Fruit fly (Drosophila melanogaster) ovary, adult (tissue): ENCODE measurements around the gene RhoGAP93B.

Experiments used
- CG17801 ChIP-seq: fragments of 200-800 bp; optimal IDR thresholded peaks from 2 replicates; lab custom pipeline; 2019; ENCODE audit warnings: missing biosample characterization, mild to moderate bottlenecking, missing genetic modification characterization, moderate library complexity; ENCODE audit not compliant: partially characterized antibody

The RhoGAP93B gene

dm6 chr3R:21064000-21064924 lies 33.4 kb downstream of the RhoGAP93B start, which contains the start of gene Cortactin:
Cortactin (minus strand) TSS chr3R:21064471.
- TF ChIP-seq CG17801 (GFP tag; lab: Kevin White, UChicago), result no peak

dm6 chr3R:21063433-21063832 lies 34.2 kb downstream of the RhoGAP93B start:
- no peak for TF ChIP-seq CG17801 (GFP tag; lab: Kevin White, UChicago)

- TF ChIP-seq CG17801 (GFP tag; lab: Kevin White, UChicago), result peak; percentile 12
Measured at dm6 chr3R:21060430-21061245, 37.0 kb downstream of the RhoGAP93B start, which contains the start of gene Mvl. Mvl (minus strand) TSS chr3R:21060800.

dm6 chr3R:21059486-21060356 lies 37.9 kb downstream of the RhoGAP93B start:
- TF ChIP-seq CG17801 (GFP tag; lab: Kevin White, UChicago), result no peak

- TF ChIP-seq CG17801 (GFP tag; lab: Kevin White, UChicago), result no peak
Measured at dm6 chr3R:21057519-21057918, 40.1 kb downstream of the RhoGAP93B start.

dm6 chr3R:21050875-21051274 lies 46.8 kb downstream of the RhoGAP93B start, which contains the start of gene Jhbp15:
Jhbp15 (minus strand) TSS chr3R:21050975.
- no peak for TF ChIP-seq CG17801 (GFP tag; lab: Kevin White, UChicago)

dm6 chr3R:21048729-21049128 lies 48.9 kb downstream of the RhoGAP93B start, which contains the start of gene CG7079:
CG7079 (minus strand) TSS chr3R:21048829.
- TF ChIP-seq CG17801 (GFP tag; lab: Kevin White, UChicago), result no peak

- TF ChIP-seq CG17801 (GFP tag; lab: Kevin White, UChicago), result no peak
Measured at dm6 chr3R:21046927-21047326, 50.7 kb downstream of the RhoGAP93B start, which contains the start of gene CG31207. CG31207 (minus strand) TSS chr3R:21047027.

dm6 chr3R:21045742-21046141 lies 51.9 kb downstream of the RhoGAP93B start, which contains the start of gene CG31189:
CG31189 (minus strand) TSS chr3R:21045842.
- TF ChIP-seq CG17801 (GFP tag; lab: Kevin White, UChicago), result no peak

dm6 chr3R:21043549-21044118 lies 54.0 kb downstream of the RhoGAP93B start, which contains the start of gene CG12278:
CG12278 (plus strand) TSS chr3R:21044068.
- TF ChIP-seq CG17801 (GFP tag; lab: Kevin White, UChicago), result no peak

dm6 chr3R:21042399-21042798 lies 55.2 kb downstream of the RhoGAP93B start, which contains the start of gene Dhc93AB:
Dhc93AB (minus strand) TSS chr3R:21042499.
- TF ChIP-seq CG17801 (GFP tag; lab: Kevin White, UChicago), result no peak
